Worm (Caenorhabditis elegans) whole organism, L1 larva: ENCODE data around the gene ZK177.3.
A peak's percentile ranks its signal among the peaks of the same experiment; 100 is the strongest.

ENCODE experiments used
- C04F5.9 ChIP-seq: sonication (generic microtip); optimal IDR thresholded peaks from 2 replicates; lab custom pipeline; 2016; ENCODE audit warnings: missing genetic modification characterization, missing compliant biosample characterization
- C16A3.4 ChIP-seq: fragments of 150-350 bp; optimal IDR thresholded peaks from 2 replicates; lab custom pipeline; 2014; ENCODE audit warnings: missing biosample characterization, missing genetic modification characterization
- C34B4.2 ChIP-seq: sonication (generic microtip); optimal IDR thresholded peaks from 2 replicates; lab custom pipeline; 2017; ENCODE audit warnings: mild to moderate bottlenecking, missing genetic modification characterization, missing compliant biosample characterization
- F16B12.6 ChIP-seq: fragments of 150-350 bp; optimal IDR thresholded peaks from 2 replicates; lab custom pipeline; 2014; ENCODE audit warnings: missing biosample characterization, missing genetic modification characterization
- Y116A8C.19 ChIP-seq: sonication (generic microtip); optimal IDR thresholded peaks from 2 replicates; lab custom pipeline; 2016; ENCODE audit warnings: missing compliant biosample characterization, missing genetic modification characterization, borderline replicate concordance
- alr-1 ChIP-seq: fragments of 200-800 bp; sonication (Bioruptor generic); optimal IDR thresholded peaks from 2 replicates; lab custom pipeline; 2018; ENCODE audit warnings: borderline replicate concordance, mild to moderate bottlenecking, missing genetic modification characterization, missing compliant biosample characterization
- aly-2 ChIP-seq: fragments of 150-350 bp; optimal IDR thresholded peaks from 2 replicates; lab custom pipeline; 2014; ENCODE audit warnings: missing biosample characterization, missing genetic modification characterization
- ama-1 ChIP-seq: fragments of 150-350 bp; optimal IDR thresholded peaks from 2 replicates; lab custom pipeline; 2014
- ceh-8 ChIP-seq: fragments of 200-800 bp; sonication (Bioruptor generic); optimal IDR thresholded peaks from 2 replicates; lab custom pipeline; 2018; ENCODE audit warnings: mild to moderate bottlenecking, missing genetic modification characterization, moderate library complexity, missing compliant biosample characterization
- ceh-82 ChIP-seq, 3 experiments: fragments of 150-350 bp in 1 of 3; sonication (generic microtip) in 2 of 3; optimal IDR thresholded peaks; 2 replicates each; lab custom pipeline; 2014 to 2017; ENCODE audit warnings: missing biosample characterization in 3 of 3, missing genetic modification characterization in 3 of 3
- ceh-90 ChIP-seq: sonication (generic microtip); optimal IDR thresholded peaks from 2 replicates; lab custom pipeline; 2016; ENCODE audit warnings: missing genetic modification characterization, missing compliant biosample characterization
- ces-1 ChIP-seq: fragments of 150-350 bp; optimal IDR thresholded peaks from 2 replicates; lab custom pipeline; 2014; ENCODE audit warnings: missing biosample characterization, missing genetic modification reagents, missing genetic modification characterization
- dpl-1 ChIP-seq, 3 experiments: fragments of 150-350 bp in 2 of 3; sonication (generic microtip) in 1 of 3; optimal IDR thresholded peaks; 2 replicates each; lab custom pipeline; 2014 to 2017; ENCODE audit warnings: missing biosample characterization in 3 of 3, missing genetic modification characterization in 3 of 3, missing genetic modification reagents in 3 of 3
- efl-1 ChIP-seq, 4 experiments: fragments of 150-350 bp; optimal IDR thresholded peaks in 3 of 4; peaks in 1 of 4; 1 replicate in 1 of 4; 2 replicates in 3 of 4; lab custom pipeline; 2014; ENCODE audit warnings: missing biosample characterization in 2 of 4, missing genetic modification characterization in 2 of 4, missing genetic modification reagents in 2 of 4
- egl-27 ChIP-seq, 2 experiments: fragments of 150-350 bp in 1 of 2; sonication (generic microtip); optimal IDR thresholded peaks; 3 replicates each; lab custom pipeline; 2017 to 2018; ENCODE audit warnings: missing biosample characterization in 2 of 2, missing genetic modification characterization in 2 of 2, missing genetic modification reagents in 2 of 2
- ets-5 ChIP-seq: fragments of 200-800 bp; sonication (Bioruptor generic); IDR thresholded peaks from 2 replicates; pipeline ENCODE4 v1.3.6; 2022; ENCODE audit warnings: missing genetic modification characterization, missing compliant biosample characterization
- fkh-4 ChIP-seq: sonication (generic microtip); optimal IDR thresholded peaks from 2 replicates; lab custom pipeline; 2016; ENCODE audit warnings: missing compliant biosample characterization, missing genetic modification characterization, borderline replicate concordance
- fkh-8 ChIP-seq: sonication (generic microtip); optimal IDR thresholded peaks from 2 replicates; lab custom pipeline; 2016; ENCODE audit warnings: mild to moderate bottlenecking, missing genetic modification characterization, missing compliant biosample characterization
- grh-1 ChIP-seq: fragments of 200-800 bp; sonication (Bioruptor generic); IDR thresholded peaks from 2 replicates; pipeline ENCODE4 v1.3.6; 2022; ENCODE audit warnings: missing genetic modification reagents, missing genetic modification characterization, missing compliant biosample characterization
- isw-1 ChIP-seq: fragments of 200-800 bp; sonication (Bioruptor generic); IDR thresholded peaks from 2 replicates; pipeline ENCODE4 v1.3.6; 2022; ENCODE audit warnings: missing genetic modification characterization, missing compliant biosample characterization
- lin-13 ChIP-seq: fragments of 150-350 bp; optimal IDR thresholded peaks from 2 replicates; lab custom pipeline; 2014; ENCODE audit warnings: missing biosample characterization, missing genetic modification reagents, missing genetic modification characterization
- lin-35 ChIP-seq, 2 experiments: fragments of 150-350 bp; optimal IDR thresholded peaks; 2 replicates each; lab custom pipeline; 2014; ENCODE audit warnings: missing biosample characterization in 2 of 2, missing genetic modification characterization in 2 of 2, missing genetic modification reagents in 2 of 2
- lir-3 ChIP-seq: sonication (generic microtip); optimal IDR thresholded peaks from 2 replicates; lab custom pipeline; 2016; ENCODE audit warnings: mild to moderate bottlenecking, missing genetic modification characterization, moderate library complexity, missing compliant biosample characterization; ENCODE audit not compliant: poor library complexity
- lsy-2 ChIP-seq, 2 experiments: fragments of 150-350 bp; optimal IDR thresholded peaks; 2 replicates each; lab custom pipeline; 2014; ENCODE audit warnings: missing biosample characterization in 2 of 2, missing genetic modification characterization in 2 of 2
- mab-9 ChIP-seq: fragments of 200-800 bp; sonication (Bioruptor generic); IDR thresholded peaks from 2 replicates; pipeline ENCODE4 v1.3.6; 2022; ENCODE audit warnings: missing genetic modification reagents, missing genetic modification characterization, missing compliant biosample characterization
- mdl-1 ChIP-seq, 2 experiments: fragments of 150-350 bp; optimal IDR thresholded peaks; 2 replicates each; lab custom pipeline; 2014 to 2017; ENCODE audit warnings: missing biosample characterization in 2 of 2, missing genetic modification characterization in 2 of 2, inconsistent platforms in 1 of 2
- mef-2 ChIP-seq: fragments of 150-350 bp; optimal IDR thresholded peaks from 2 replicates; lab custom pipeline; 2014; ENCODE audit warnings: missing biosample characterization, missing genetic modification characterization
- nhr-11 ChIP-seq: fragments of 150-350 bp; optimal IDR thresholded peaks from 2 replicates; lab custom pipeline; 2014; ENCODE audit warnings: missing biosample characterization, missing genetic modification characterization
- nhr-12 ChIP-seq: sonication (generic microtip); optimal IDR thresholded peaks from 2 replicates; lab custom pipeline; 2017; ENCODE audit warnings: missing biosample characterization, missing genetic modification characterization
- nhr-19 ChIP-seq: fragments of 200-800 bp; sonication (Bioruptor generic); conservative IDR thresholded peaks from 2 replicates; pipeline ENCODE4 v1.3.6; 2022; ENCODE audit warnings: missing genetic modification characterization, missing compliant biosample characterization
- nhr-20 ChIP-seq: sonication (generic microtip); optimal IDR thresholded peaks from 2 replicates; lab custom pipeline; 2016; ENCODE audit warnings: mild to moderate bottlenecking, missing genetic modification characterization, missing compliant biosample characterization
- nhr-47 ChIP-seq: sonication (generic microtip); optimal IDR thresholded peaks from 2 replicates; lab custom pipeline; 2016; ENCODE audit warnings: mild to moderate bottlenecking, missing genetic modification characterization, moderate library complexity, missing compliant biosample characterization
- nhr-76 ChIP-seq: sonication (generic microtip); optimal IDR thresholded peaks from 2 replicates; lab custom pipeline; 2017; ENCODE audit warnings: missing biosample characterization, missing genetic modification characterization
- nhr-85 ChIP-seq: sonication (generic microtip); peaks from one replicate; lab custom pipeline; 2016; ENCODE audit warnings: missing genetic modification characterization, inconsistent platforms, missing compliant biosample characterization
- nhr-90 ChIP-seq: sonication (generic microtip); optimal IDR thresholded peaks from 2 replicates; lab custom pipeline; 2016; ENCODE audit warnings: mild to moderate bottlenecking, missing genetic modification characterization, missing compliant biosample characterization; ENCODE audit not compliant: poor library complexity
- pag-3 ChIP-seq: sonication (generic microtip); optimal IDR thresholded peaks from 2 replicates; lab custom pipeline; 2017; ENCODE audit warnings: missing genetic modification characterization, mild to moderate bottlenecking, missing compliant biosample characterization, antibody characterized with exemption, borderline replicate concordance; ENCODE audit not compliant: insufficient read depth
- pax-3 ChIP-seq: fragments of 200-800 bp; sonication (Bioruptor generic); optimal IDR thresholded peaks from 2 replicates; lab custom pipeline; 2018; ENCODE audit warnings: mild to moderate bottlenecking, missing genetic modification characterization, moderate library complexity, missing compliant biosample characterization
- pqm-1 ChIP-seq: sonication (generic microtip); optimal IDR thresholded peaks from 3 replicates; lab custom pipeline; 2017; ENCODE audit warnings: missing biosample characterization, missing genetic modification characterization
- rnt-1 ChIP-seq: sonication (generic microtip); optimal IDR thresholded peaks from 2 replicates; lab custom pipeline; 2016; ENCODE audit warnings: mild to moderate bottlenecking, missing genetic modification characterization, moderate library complexity, missing compliant biosample characterization
- skn-1 ChIP-seq: fragments of 150-350 bp; optimal IDR thresholded peaks from 2 replicates; lab custom pipeline; 2014; ENCODE audit warnings: missing biosample characterization, missing genetic modification characterization
- sptf-1 ChIP-seq: fragments of 150-350 bp; optimal IDR thresholded peaks from 2 replicates; lab custom pipeline; 2014; ENCODE audit warnings: missing biosample characterization, missing genetic modification characterization
- swsn-7 ChIP-seq: sonication (generic microtip); optimal IDR thresholded peaks from 2 replicates; lab custom pipeline; 2016; ENCODE audit warnings: missing genetic modification characterization, missing compliant biosample characterization
- tbx-2 ChIP-seq: sonication (generic microtip); optimal IDR thresholded peaks from 2 replicates; lab custom pipeline; 2016; ENCODE audit warnings: missing genetic modification characterization, missing compliant biosample characterization
- tlp-1 ChIP-seq: fragments of 150-350 bp; optimal IDR thresholded peaks from 2 replicates; lab custom pipeline; 2014; ENCODE audit warnings: missing biosample characterization, missing genetic modification characterization
- unc-130 ChIP-seq: fragments of 150-350 bp; optimal IDR thresholded peaks from 2 replicates; lab custom pipeline; 2017; ENCODE audit warnings: missing biosample characterization, missing genetic modification characterization, inconsistent platforms
- unc-62 ChIP-seq: fragments of 150-350 bp; optimal IDR thresholded peaks from 2 replicates; lab custom pipeline; 2014; ENCODE audit warnings: missing biosample characterization, missing genetic modification reagents, missing genetic modification characterization
- vab-15 ChIP-seq: sonication (generic microtip); optimal IDR thresholded peaks from 2 replicates; lab custom pipeline; 2017; ENCODE audit warnings: missing genotype, mild to moderate bottlenecking, missing genetic modification characterization, missing compliant biosample characterization
- xbp-1 ChIP-seq: sonication (generic microtip); optimal IDR thresholded peaks from 2 replicates; lab custom pipeline; 2016; ENCODE audit warnings: missing genetic modification characterization, missing compliant biosample characterization
- zag-1 ChIP-seq: fragments of 150-350 bp; optimal IDR thresholded peaks from 2 replicates; lab custom pipeline; 2014; ENCODE audit warnings: missing biosample characterization, missing genetic modification characterization
- ztf-11 ChIP-seq, 2 experiments: sonication (generic microtip); optimal IDR thresholded peaks; 2 replicates each; lab custom pipeline; 2016 to 2017; ENCODE audit warnings: missing genetic modification characterization in 2 of 2, missing biosample characterization in 1 of 2, missing compliant biosample characterization in 1 of 2

ZK177.3 gene

ce11 chrII:5543476-5544144 lies 28.0 kb downstream of the ZK177.3 start:
- TF ChIP-seq xbp-1 (tag; lab: Kevin White, UChicago) (peak; percentile 98), lin-35 (GFP tag; optimal IDR thresholded peaks at IDR 0.05; lab: Kevin White, UChicago) (peak; percentile 86 to 94), F16B12.6 (tag; lab: Kevin White, UChicago) (peak; percentile 60), nhr-12 (tag; lab: Kevin White, UChicago) (peak; percentile 68), nhr-19 (GFP tag; lab: Robert Waterston, UW) (peak; percentile 99), nhr-90 (tag; lab: Kevin White, UChicago) (peak; percentile 100), mef-2 (peak; percentile 93), sptf-1 (tag; lab: Kevin White, UChicago) (no peak), C04F5.9 (tag; lab: Kevin White, UChicago) (peak; percentile 95), ama-1 (peak; percentile 100), zag-1 (tag; lab: Kevin White, UChicago) (peak; percentile 95), unc-130 (peak; percentile 98), aly-2 (tag; lab: Kevin White, UChicago) (peak; percentile 99), pax-3 (tag; lab: Kevin White, UChicago) (peak; percentile 98), fkh-8 (peak; percentile 98), tbx-2 (peak; percentile 100), tlp-1 (tag; lab: Kevin White, UChicago) (no peak), pag-3 (tag; lab: Kevin White, UChicago) (peak; percentile 79), swsn-7 (tag; lab: Kevin White, UChicago) (peak; percentile 100), Y116A8C.19 (tag; lab: Kevin White, UChicago) (peak; percentile 69), isw-1 (GFP tag; lab: Robert Waterston, UW) (peak; percentile 98), lsy-2 (tag; optimal IDR thresholded peaks at IDR 0.05; lab: Kevin White, UChicago) (peak; percentile 96), mab-9 (GFP tag; lab: Robert Waterston, UW) (peak; percentile 98), efl-1 (optimal IDR thresholded peaks at IDR 0.05; lab: Kevin White, UChicago) (peak; percentile 92 to 93), efl-1 (GFP tag; optimal IDR thresholded peaks at IDR 0.05 in 1 of 2; lab: Kevin White, UChicago) (peak; percentile 80 to 98), dpl-1 (GFP tag; optimal IDR thresholded peaks at IDR 0.05; lab: Kevin White, UChicago) (peak; percentile 80 to 85 (median 83)), fkh-4 (tag; lab: Kevin White, UChicago) (peak; percentile 86), C34B4.2 (tag; lab: Kevin White, UChicago) (peak; percentile 67), egl-27 (tag; optimal IDR thresholded peaks at IDR 0.05; lab: Kevin White, UChicago) (peak; percentile 92 to 93), ceh-8 (GFP tag; lab: Kevin White, UChicago) (peak; percentile 98), nhr-76 (tag; lab: Kevin White, UChicago) (peak; percentile 98), lin-13 (GFP tag; lab: Kevin White, UChicago) (peak; percentile 96), nhr-11 (tag; lab: Kevin White, UChicago) (peak; percentile 96), ztf-11 (tag; optimal IDR thresholded peaks at IDR 0.05; lab: Kevin White, UChicago) (peak in 1 of 2 experiments; percentile 93), nhr-85 (tag; lab: Kevin White, UChicago) (peak; percentile 99), ets-5 (GFP tag; lab: Robert Waterston, UW) (0 out of 2 replicates have a peak, but pooled peaks have one; percentile 74), skn-1 (peak; percentile 90), alr-1 (tag; lab: Kevin White, UChicago) (no peak), unc-62 (peak; percentile 46), nhr-20 (peak; percentile 100), ces-1 (GFP tag; lab: Kevin White, UChicago) (peak; percentile 92), rnt-1 (tag; lab: Kevin White, UChicago) (peak; percentile 98), ceh-90 (tag; lab: Kevin White, UChicago) (peak; percentile 71), mdl-1 (tag; optimal IDR thresholded peaks at IDR 0.05; lab: Kevin White, UChicago) (peak; percentile 38 to 93), C16A3.4 (tag; lab: Kevin White, UChicago) (peak; percentile 99), lir-3 (tag; lab: Kevin White, UChicago) (peak; percentile 92), grh-1 (GFP tag; lab: Robert Waterston, UW) (peak; percentile 99), nhr-47 (peak; percentile 100), ceh-82 (tag; optimal IDR thresholded peaks at IDR 0.05; lab: Kevin White, UChicago) (peak; percentile 96 to 97 (median 97)), pqm-1 (tag; lab: Kevin White, UChicago) (peak; percentile 91), vab-15 (tag; lab: Kevin White, UChicago) (peak; percentile 87)
